Worm (Caenorhabditis elegans) whole organism, L4 larva: ENCODE results near the gene R01H2.8.

ENCODE experiments used
- D1046.2 ChIP-seq: fragments of 200-800 bp; sonication (Bioruptor generic); IDR thresholded peaks from 2 replicates; pipeline ENCODE4 v1.3.6; 2022; ENCODE audit warnings: missing genetic modification characterization, missing compliant biosample characterization
- F10B5.3 ChIP-seq: sonication (generic microtip); optimal IDR thresholded peaks from 2 replicates; lab custom pipeline; 2016; ENCODE audit warnings: mild to moderate bottlenecking, missing genetic modification characterization, missing compliant biosample characterization
- aha-1 ChIP-seq: fragments of 150-350 bp; peaks from one replicate; lab custom pipeline; 2014; ENCODE audit warnings: missing biosample characterization, missing genetic modification characterization
- arid-1 ChIP-seq: fragments of 200-800 bp; sonication (Bioruptor generic); conservative IDR thresholded peaks from 2 replicates; pipeline ENCODE4 v1.3.6; 2022; ENCODE audit warnings: missing genetic modification reagents, missing genetic modification characterization, missing compliant biosample characterization
- ceh-32 ChIP-seq: sonication (generic microtip); optimal IDR thresholded peaks from 2 replicates; lab custom pipeline; 2016; ENCODE audit warnings: mild to moderate bottlenecking, missing genetic modification characterization, missing compliant biosample characterization; ENCODE audit not compliant: poor library complexity
- ceh-44 ChIP-seq: fragments of 200-800 bp; sonication (Bioruptor generic); IDR thresholded peaks from 2 replicates; pipeline ENCODE4 v1.3.6; 2022; ENCODE audit warnings: missing genetic modification reagents, missing genetic modification characterization, missing compliant biosample characterization
- cey-2 ChIP-seq: sonication (generic microtip); optimal IDR thresholded peaks from 3 replicates; lab custom pipeline; 2017; ENCODE audit warnings: missing genetic modification characterization, mild to moderate bottlenecking, missing compliant biosample characterization, antibody characterized with exemption, borderline replicate concordance; ENCODE audit not compliant: insufficient read depth
- ctbp-1 ChIP-seq: fragments of 200-800 bp; sonication (Bioruptor generic); IDR thresholded peaks from 2 replicates; pipeline ENCODE4 v1.3.6; 2022; ENCODE audit warnings: missing genetic modification reagents, missing genetic modification characterization, missing compliant biosample characterization
- daf-12 ChIP-seq: fragments of 150-350 bp; optimal IDR thresholded peaks from 2 replicates; lab custom pipeline; 2014; ENCODE audit warnings: missing biosample characterization, missing genetic modification reagents, missing genetic modification characterization
- daf-16 ChIP-seq, 3 experiments: sonication (generic microtip); optimal IDR thresholded peaks; 2 replicates each; lab custom pipeline; 2016 to 2017; ENCODE audit warnings: missing genetic modification characterization in 3 of 3, missing genetic modification reagents in 3 of 3, mild to moderate bottlenecking in 2 of 3, missing compliant biosample characterization in 2 of 3, missing biosample characterization in 1 of 3, moderate library complexity in 1 of 3
- dmd-6 ChIP-seq: fragments of 200-800 bp; sonication (Bioruptor generic); IDR thresholded peaks from 2 replicates; pipeline ENCODE4 v1.3.6; 2022; ENCODE audit warnings: missing genetic modification reagents, missing genetic modification characterization, missing compliant biosample characterization
- dmd-8 ChIP-seq: fragments of 200-800 bp; sonication (Bioruptor generic); IDR thresholded peaks from 2 replicates; pipeline ENCODE4 v1.3.6; 2022; ENCODE audit warnings: missing genetic modification characterization, missing compliant biosample characterization
- duxl-1 ChIP-seq: sonication (generic microtip); optimal IDR thresholded peaks from 2 replicates; lab custom pipeline; 2016; ENCODE audit warnings: mild to moderate bottlenecking, missing genetic modification characterization, moderate library complexity, missing compliant biosample characterization; ENCODE audit not compliant: poor library complexity
- dve-1 ChIP-seq: sonication (generic microtip); optimal IDR thresholded peaks from 2 replicates; lab custom pipeline; 2017; ENCODE audit warnings: antibody characterized with exemption, mild to moderate bottlenecking, missing genetic modification characterization, missing compliant biosample characterization; ENCODE audit not compliant: insufficient read depth
- egl-43 ChIP-seq: fragments of 200-800 bp; sonication (Bioruptor generic); IDR thresholded peaks from 2 replicates; pipeline ENCODE4 v1.3.6; 2022; ENCODE audit warnings: missing genetic modification reagents, missing genetic modification characterization, missing compliant biosample characterization
- fos-1 ChIP-seq: fragments of 150-350 bp; optimal IDR thresholded peaks from 2 replicates; lab custom pipeline; 2014; ENCODE audit warnings: missing biosample characterization, missing genetic modification characterization
- gei-8 ChIP-seq: fragments of 200-800 bp; sonication (Bioruptor generic); optimal IDR thresholded peaks from 2 replicates; lab custom pipeline; 2018; ENCODE audit warnings: mild to moderate bottlenecking, missing genetic modification characterization, missing compliant biosample characterization
- hlh-11 ChIP-seq: fragments of 200-800 bp; sonication (Bioruptor generic); optimal IDR thresholded peaks from 2 replicates; lab custom pipeline; 2018; ENCODE audit warnings: mild to moderate bottlenecking, missing genetic modification characterization, missing compliant biosample characterization
- hlh-30 ChIP-seq: sonication (generic microtip); optimal IDR thresholded peaks from 2 replicates; lab custom pipeline; 2017; ENCODE audit warnings: antibody characterized with exemption, mild to moderate bottlenecking, missing genetic modification characterization, missing compliant biosample characterization; ENCODE audit not compliant: insufficient read depth
- lin-13 ChIP-seq: fragments of 150-350 bp; optimal IDR thresholded peaks from 2 replicates; lab custom pipeline; 2014; ENCODE audit warnings: missing biosample characterization, missing genetic modification reagents, missing genetic modification characterization
- lir-3 ChIP-seq: sonication (generic microtip); optimal IDR thresholded peaks from 2 replicates; lab custom pipeline; 2016; ENCODE audit warnings: mild to moderate bottlenecking, missing genetic modification characterization, missing compliant biosample characterization
- lsy-2 ChIP-seq, 2 experiments: fragments of 150-350 bp in 1 of 2; sonication (generic microtip) in 1 of 2; optimal IDR thresholded peaks; 2 replicates each; lab custom pipeline; 2014 to 2017; ENCODE audit warnings: missing biosample characterization in 2 of 2, missing genetic modification characterization in 2 of 2
- madf-9 ChIP-seq: fragments of 200-800 bp; sonication (Bioruptor generic); conservative IDR thresholded peaks from 2 replicates; pipeline ENCODE4 v1.3.6; 2022; ENCODE audit warnings: missing genetic modification reagents, missing genetic modification characterization, missing compliant biosample characterization
- mep-1 ChIP-seq: fragments of 150-350 bp; sonication (generic microtip); optimal IDR thresholded peaks from 3 replicates; lab custom pipeline; 2014; ENCODE audit warnings: missing biosample characterization, missing genetic modification characterization
- mxl-2 ChIP-seq: fragments of 200-800 bp; sonication (Bioruptor generic); conservative IDR thresholded peaks from 2 replicates; pipeline ENCODE4 v1.3.6; 2022; ENCODE audit warnings: missing genetic modification reagents, missing genetic modification characterization, missing compliant biosample characterization
- nhr-10 ChIP-seq: fragments of 150-350 bp; optimal IDR thresholded peaks from 2 replicates; lab custom pipeline; 2014; ENCODE audit warnings: missing biosample characterization, missing genetic modification characterization
- nhr-102 ChIP-seq: sonication (generic microtip); optimal IDR thresholded peaks from 2 replicates; lab custom pipeline; 2016; ENCODE audit warnings: mild to moderate bottlenecking, missing genetic modification characterization, moderate library complexity, missing compliant biosample characterization
- nhr-28 ChIP-seq: fragments of 150-350 bp; optimal IDR thresholded peaks from 2 replicates; lab custom pipeline; 2014; ENCODE audit warnings: missing biosample characterization, missing genetic modification characterization
- nhr-6 ChIP-seq: fragments of 150-350 bp; optimal IDR thresholded peaks from 2 replicates; lab custom pipeline; 2014; ENCODE audit warnings: missing biosample characterization, missing genetic modification characterization
- pha-4 ChIP-seq, 2 experiments: fragments of 150-350 bp in 1 of 2; fragments of 200-800 bp in 1 of 2; sonication (Bioruptor generic) in 1 of 2; IDR thresholded peaks in 1 of 2; optimal IDR thresholded peaks in 1 of 2; 2 replicates each; pipeline versions ENCODE4 v1.3.6 to Lab custom; 2014 to 2022; ENCODE audit warnings: missing genetic modification characterization in 2 of 2, missing genetic modification reagents in 2 of 2, missing biosample characterization in 1 of 2, missing compliant biosample characterization in 1 of 2
- php-3 ChIP-seq: fragments of 200-800 bp; sonication (Bioruptor generic); IDR thresholded peaks from 2 replicates; pipeline ENCODE4 v1.3.6; 2022; ENCODE audit warnings: missing genetic modification reagents, missing genetic modification characterization, missing compliant biosample characterization
- pqm-1 ChIP-seq: sonication (generic microtip); optimal IDR thresholded peaks from 2 replicates; lab custom pipeline; 2017; ENCODE audit warnings: missing biosample characterization, missing genetic modification characterization
- rbr-2 ChIP-seq: sonication (generic microtip); optimal IDR thresholded peaks from 2 replicates; lab custom pipeline; 2016; ENCODE audit warnings: missing genotype, missing genetic modification characterization, missing compliant biosample characterization
- saeg-2 ChIP-seq: fragments of 200-800 bp; sonication (Bioruptor generic); IDR thresholded peaks from 2 replicates; pipeline ENCODE4 v1.3.6; 2022; ENCODE audit warnings: missing genetic modification reagents, missing genetic modification characterization, missing compliant biosample characterization
- sdz-12 ChIP-seq: fragments of 200-800 bp; sonication (Bioruptor generic); optimal IDR thresholded peaks from 2 replicates; lab custom pipeline; 2018; ENCODE audit warnings: mild to moderate bottlenecking, missing genetic modification characterization, missing compliant biosample characterization
- snpc-4 ChIP-seq: fragments of 150-350 bp; optimal IDR thresholded peaks from 2 replicates; lab custom pipeline; 2014; ENCODE audit warnings: missing biosample characterization, missing genetic modification characterization
- spr-3 ChIP-seq: fragments of 200-800 bp; sonication (Bioruptor generic); optimal IDR thresholded peaks from 2 replicates; lab custom pipeline; 2018; ENCODE audit warnings: mild to moderate bottlenecking, missing genetic modification characterization, missing compliant biosample characterization
- unc-62 ChIP-seq, 3 experiments: fragments of 150-350 bp in 1 of 3; sonication (generic microtip); optimal IDR thresholded peaks in 2 of 3; peaks in 1 of 3; 1 replicate in 1 of 3; 2 replicates in 2 of 3; lab custom pipeline; 2014 to 2017; ENCODE audit warnings: missing biosample characterization in 3 of 3, missing genetic modification characterization in 3 of 3, missing genetic modification reagents in 3 of 3, missing genotype in 1 of 3
- zip-11 ChIP-seq: fragments of 200-800 bp; sonication (Bioruptor generic); IDR thresholded peaks from 2 replicates; pipeline ENCODE4 v1.3.6; 2022; ENCODE audit warnings: missing genetic modification characterization, missing compliant biosample characterization
- zip-2 ChIP-seq: fragments of 150-350 bp; optimal IDR thresholded peaks from 2 replicates; lab custom pipeline; 2014; ENCODE audit warnings: missing biosample characterization, missing genetic modification characterization
- ztf-7 ChIP-seq: fragments of 150-350 bp; optimal IDR thresholded peaks from 2 replicates; lab custom pipeline; 2014; ENCODE audit warnings: missing biosample characterization, missing genetic modification characterization

The R01H2.8 gene

ce11 chrIII:7106854-7107253 lies 38.0 kb downstream of the R01H2.8 start (continued):
- no peak for TF ChIP-seq ceh-32
- TF ChIP-seq madf-9 (GFP tag; lab: Robert Waterston, UW) = no peak
- no peak for TF ChIP-seq ceh-44
- no peak for TF ChIP-seq arid-1 (GFP tag; lab: Robert Waterston, UW)
- no peak for TF ChIP-seq fos-1
- TF ChIP-seq mxl-2 (GFP tag; lab: Robert Waterston, UW) = no peak
- no peak for TF ChIP-seq daf-16 (GFP tag; optimal IDR thresholded peaks at IDR 0.05; lab: Kevin White, UChicago)
- peak; percentile 85 for TF ChIP-seq daf-16 (tag; optimal IDR thresholded peaks at IDR 0.05; lab: Kevin White, UChicago)
- TF ChIP-seq pha-4 (GFP tag; IDR thresholded peaks at IDR 0.05; lab: Robert Waterston, UW) = no peak
- TF ChIP-seq pha-4 (tag; optimal IDR thresholded peaks at IDR 0.05; lab: Kevin White, UChicago) = no peak
- TF ChIP-seq saeg-2 (GFP tag; lab: Robert Waterston, UW) = no peak
- TF ChIP-seq spr-3 (GFP tag; lab: Kevin White, UChicago) = no peak
- no peak for TF ChIP-seq lin-13 (GFP tag; lab: Kevin White, UChicago)
- TF ChIP-seq hlh-30 = no peak
- no peak for TF ChIP-seq ctbp-1 (GFP tag; lab: Robert Waterston, UW)
- TF ChIP-seq, all 104 proteins: peak for 6

- TF ChIP-seq nhr-10 = no peak
- TF ChIP-seq daf-16 (GFP tag; optimal IDR thresholded peaks at IDR 0.05; lab: Kevin White, UChicago) = no peak
- peak; percentile 49 for TF ChIP-seq daf-16 (tag; optimal IDR thresholded peaks at IDR 0.05; lab: Kevin White, UChicago)
- no peak for TF ChIP-seq zip-11 (GFP tag; lab: Robert Waterston, UW)
- no peak for TF ChIP-seq zip-2
- peak; percentile 9 for TF ChIP-seq hlh-11 (tag; lab: Kevin White, UChicago)
- no peak for TF ChIP-seq egl-43 (GFP tag; lab: Robert Waterston, UW)
- peak; percentile 77 for TF ChIP-seq pqm-1
- TF ChIP-seq aha-1 = peak; percentile 82
- peak; percentile 30 for TF ChIP-seq nhr-28 (tag; lab: Kevin White, UChicago)
- peak; percentile 24; the same call in 1 of the 2 replicates for TF ChIP-seq dmd-6 (GFP tag; lab: Robert Waterston, UW)
- peak; percentile 33 for TF ChIP-seq dve-1 (tag; lab: Kevin White, UChicago)
Observed at ce11 chrIII:7107965-7108364, 39.1 kb downstream of the R01H2.8 start, which contains the start of gene odd-1. Gene odd-1 (plus strand): TSS chrIII:7108313.

- TF ChIP-seq mep-1 (tag; lab: Kevin White, UChicago) (no peak), duxl-1 (tag; lab: Kevin White, UChicago) (no peak), lir-3 (tag; lab: Kevin White, UChicago) (no peak), dmd-8 (GFP tag; lab: Robert Waterston, UW) (no peak), snpc-4 (no peak), nhr-102 (no peak), nhr-6 (no peak), lsy-2 (tag; optimal IDR thresholded peaks at IDR 0.05; lab: Kevin White, UChicago) (no peak), rbr-2 (tag; lab: Kevin White, UChicago) (no peak), F10B5.3 (tag; lab: Kevin White, UChicago) (no peak), ztf-7 (tag; lab: Kevin White, UChicago) (no peak), daf-12 (no peak), cey-2 (no peak), unc-62 (GFP tag; optimal IDR thresholded peaks at IDR 0.05 in 1 of 2; lab: Kevin White, UChicago) (no peak), unc-62 (tag; optimal IDR thresholded peaks at IDR 0.05; lab: Kevin White, UChicago) (no peak), gei-8 (GFP tag; lab: Kevin White, UChicago) (no peak), dmd-6 (GFP tag; lab: Robert Waterston, UW) (no peak), php-3 (GFP tag; lab: Robert Waterston, UW) (no peak), sdz-12 (no peak), D1046.2 (GFP tag; lab: Robert Waterston, UW) (no peak)
Observed at ce11 chrIII:7111793-7112192, 42.9 kb downstream of the R01H2.8 start, which contains the start of gene B0280.7. Gene B0280.7 (minus strand): TSS chrIII:7111893.
